Fruit fly (Drosophila melanogaster) whole organism, prepupa: Measurements from ENCODE around the gene vsg.

ENCODE experiments used
- CG10631 ChIP-seq: fragments of 200-800 bp; sonication (Bioruptor generic); optimal IDR thresholded peaks from 2 replicates; lab custom pipeline; 2016; ENCODE audit warnings: missing biosample characterization, missing genetic modification characterization
- CG11294 ChIP-seq: fragments of 200-800 bp; sonication (Bioruptor generic); IDR thresholded peaks from 2 replicates; pipeline ENCODE4 v1.3.6; 2022; ENCODE audit warnings: missing biosample characterization, missing genetic modification characterization
- CG11762 ChIP-seq: fragments of 200-800 bp; sonication (Bioruptor generic); optimal IDR thresholded peaks from 3 replicates; lab custom pipeline; 2016; ENCODE audit warnings: missing biosample characterization, missing genetic modification characterization; ENCODE audit not compliant: insufficient read depth
- CG15336 ChIP-seq: fragments of 200-800 bp; sonication (Bioruptor generic); IDR thresholded peaks from 2 replicates; pipeline ENCODE4 v1.3.6; 2022; ENCODE audit warnings: missing biosample characterization, missing genetic modification characterization
- CG1621 ChIP-seq: fragments of 200-800 bp; sonication (Bioruptor generic); optimal IDR thresholded peaks from 3 replicates; lab custom pipeline; 2018; ENCODE audit warnings: missing biosample characterization, mild to moderate bottlenecking, missing genetic modification characterization
- CG31627 ChIP-seq: fragments of 200-800 bp; sonication (Bioruptor generic); optimal IDR thresholded peaks from 3 replicates; lab custom pipeline; 2016; ENCODE audit warnings: missing biosample characterization, missing genetic modification characterization
- CG32006 ChIP-seq: fragments of 200-800 bp; sonication (Bioruptor generic); optimal IDR thresholded peaks from 3 replicates; lab custom pipeline; 2017; ENCODE audit warnings: missing biosample characterization, mild to moderate bottlenecking, missing genetic modification characterization
- CG3919 ChIP-seq: fragments of 200-800 bp; sonication (Bioruptor generic); optimal IDR thresholded peaks from 3 replicates; lab custom pipeline; 2016; ENCODE audit warnings: missing biosample characterization, missing genetic modification characterization
- CG4318 ChIP-seq: fragments of 200-800 bp; sonication (Bioruptor generic); optimal IDR thresholded peaks from 3 replicates; lab custom pipeline; 2017; ENCODE audit warnings: missing biosample characterization, mild to moderate bottlenecking, missing genetic modification characterization
- CG6163 ChIP-seq: fragments of 200-800 bp; sonication (Bioruptor generic); IDR thresholded peaks from 3 replicates; pipeline ENCODE4 v1.3.6; 2022; ENCODE audit warnings: missing biosample characterization, missing genetic modification characterization
- CG6276 ChIP-seq: fragments of 200-800 bp; sonication (Bioruptor generic); optimal IDR thresholded peaks from 2 replicates; lab custom pipeline; 2017; ENCODE audit warnings: missing biosample characterization, mild to moderate bottlenecking, missing genetic modification characterization
- CG6792 ChIP-seq: fragments of 200-800 bp; sonication (Bioruptor generic); optimal IDR thresholded peaks from 3 replicates; lab custom pipeline; 2016; ENCODE audit warnings: missing biosample characterization, missing genetic modification characterization
- CG6854 ChIP-seq: fragments of 200-800 bp; sonication (Bioruptor generic); optimal IDR thresholded peaks from 2 replicates; lab custom pipeline; 2017; ENCODE audit warnings: missing biosample characterization, mild to moderate bottlenecking, missing genetic modification characterization
- CG8119 ChIP-seq: fragments of 200-800 bp; sonication (Bioruptor generic); IDR thresholded peaks from 3 replicates; pipeline ENCODE4 v1.3.6; 2022; ENCODE audit warnings: missing biosample characterization, missing genetic modification characterization
- CG8632 ChIP-seq: fragments of 200-800 bp; sonication (Bioruptor generic); optimal IDR thresholded peaks from 3 replicates; lab custom pipeline; 2016; ENCODE audit warnings: missing biosample characterization, missing genetic modification characterization
- Eip75B ChIP-seq: fragments of 200-800 bp; sonication (Bioruptor generic); optimal IDR thresholded peaks from 3 replicates; lab custom pipeline; 2016; ENCODE audit warnings: missing biosample characterization, missing genetic modification characterization
- Eip78C ChIP-seq: fragments of 200-800 bp; sonication (Bioruptor generic); peaks from one replicate; lab custom pipeline; 2016; ENCODE audit warnings: missing biosample characterization, missing genetic modification characterization
- Eip93F ChIP-seq: fragments of 200-800 bp; sonication (Bioruptor generic); optimal IDR thresholded peaks from 2 replicates; lab custom pipeline; 2016; ENCODE audit warnings: missing biosample characterization, mild to moderate bottlenecking, missing genetic modification characterization
- Ets21C ChIP-seq: fragments of 200-800 bp; sonication (Bioruptor generic); optimal IDR thresholded peaks from 3 replicates; lab custom pipeline; 2016; ENCODE audit warnings: missing biosample characterization, missing genetic modification characterization
- Hr39 ChIP-seq: fragments of 200-800 bp; sonication (Bioruptor generic); optimal IDR thresholded peaks from 2 replicates; lab custom pipeline; 2016; ENCODE audit warnings: missing biosample characterization, missing genetic modification characterization
- Hr4 ChIP-seq: fragments of 200-800 bp; sonication (Bioruptor generic); optimal IDR thresholded peaks from 3 replicates; lab custom pipeline; 2016; ENCODE audit warnings: missing biosample characterization, missing genetic modification characterization
- Lpt ChIP-seq: fragments of 200-800 bp; sonication (Bioruptor generic); optimal IDR thresholded peaks from 3 replicates; lab custom pipeline; 2016; ENCODE audit warnings: missing biosample characterization, missing genetic modification characterization
- Met ChIP-seq: fragments of 200-800 bp; sonication (Bioruptor generic); optimal IDR thresholded peaks from 3 replicates; lab custom pipeline; 2016; ENCODE audit warnings: missing biosample characterization, missing genetic modification characterization
- OdsH ChIP-seq: fragments of 200-800 bp; sonication (Bioruptor generic); optimal IDR thresholded peaks from 3 replicates; lab custom pipeline; 2016; ENCODE audit warnings: missing biosample characterization, missing genetic modification characterization
- Smox ChIP-seq: fragments of 200-800 bp; sonication (Bioruptor generic); optimal IDR thresholded peaks from 3 replicates; lab custom pipeline; 2016; ENCODE audit warnings: missing biosample characterization, missing genetic modification characterization
- Sox102F ChIP-seq: fragments of 200-800 bp; sonication (Bioruptor generic); optimal IDR thresholded peaks from 2 replicates; lab custom pipeline; 2016; ENCODE audit warnings: missing biosample characterization, mild to moderate bottlenecking, missing genetic modification characterization
- Sox14 ChIP-seq: fragments of 200-800 bp; sonication (Bioruptor generic); optimal IDR thresholded peaks from 3 replicates; lab custom pipeline; 2016; ENCODE audit warnings: missing biosample characterization, missing genetic modification characterization
- achi ChIP-seq: fragments of 200-800 bp; sonication (Bioruptor generic); optimal IDR thresholded peaks from 3 replicates; lab custom pipeline; 2016; ENCODE audit warnings: missing biosample characterization, missing genetic modification characterization
- acj6 ChIP-seq: fragments of 200-800 bp; sonication (Bioruptor generic); optimal IDR thresholded peaks from 3 replicates; lab custom pipeline; 2016; ENCODE audit warnings: missing biosample characterization, missing genetic modification characterization
- dsx ChIP-seq: fragments of 200-800 bp; optimal IDR thresholded peaks from 3 replicates; lab custom pipeline; 2019; ENCODE audit warnings: missing biosample characterization, mild to moderate bottlenecking, missing genetic modification characterization, moderate library complexity; ENCODE audit not compliant: poor library complexity, severe bottlenecking
- eg ChIP-seq: fragments of 200-800 bp; sonication (Bioruptor generic); IDR thresholded peaks from 3 replicates; pipeline ENCODE4 v1.3.6; 2022; ENCODE audit warnings: missing biosample characterization, missing genetic modification characterization
- esn ChIP-seq: fragments of 200-800 bp; sonication (Bioruptor generic); optimal IDR thresholded peaks from 2 replicates; lab custom pipeline; 2016; ENCODE audit warnings: missing biosample characterization, mild to moderate bottlenecking, missing genetic modification characterization, moderate library complexity
- fd59A ChIP-seq: fragments of 200-800 bp; sonication (Bioruptor generic); optimal IDR thresholded peaks from 2 replicates; lab custom pipeline; 2017; ENCODE audit warnings: missing biosample characterization, mild to moderate bottlenecking, missing genetic modification characterization, missing genetic modification reagents
- fkh ChIP-seq: fragments of 200-800 bp; sonication (Bioruptor generic); optimal IDR thresholded peaks from 3 replicates; lab custom pipeline; 2017; ENCODE audit warnings: missing biosample characterization, mild to moderate bottlenecking, missing genetic modification characterization, moderate library complexity
- lz ChIP-seq: fragments of 200-800 bp; sonication (Bioruptor generic); optimal IDR thresholded peaks from 3 replicates; lab custom pipeline; 2016; ENCODE audit warnings: missing biosample characterization, missing genetic modification characterization
- pdm3 ChIP-seq: fragments of 200-800 bp; sonication (Bioruptor generic); optimal IDR thresholded peaks from 3 replicates; lab custom pipeline; 2016; ENCODE audit warnings: missing biosample characterization, missing genetic modification characterization
- salr ChIP-seq, 2 experiments: fragments of 200-800 bp; sonication (Bioruptor generic); optimal IDR thresholded peaks; 3 replicates each; lab custom pipeline; 2016 to 2018; ENCODE audit warnings: missing biosample characterization in 2 of 2, missing genetic modification characterization in 2 of 2, mild to moderate bottlenecking in 1 of 2
- spab ChIP-seq: fragments of 200-800 bp; sonication (Bioruptor generic); optimal IDR thresholded peaks from 2 replicates; lab custom pipeline; 2017; ENCODE audit warnings: missing biosample characterization, mild to moderate bottlenecking, missing genetic modification characterization, missing genetic modification reagents
- ss ChIP-seq, 2 experiments: fragments of 200-800 bp; sonication (Bioruptor generic); optimal IDR thresholded peaks; 2 replicates in 1 of 2; 3 replicates in 1 of 2; lab custom pipeline; 2017 to 2018; ENCODE audit warnings: mild to moderate bottlenecking in 2 of 2, missing biosample characterization in 2 of 2, missing genetic modification characterization in 2 of 2, moderate library complexity in 1 of 2
- svp ChIP-seq: fragments of 200-800 bp; sonication (Bioruptor generic); peaks from one replicate; lab custom pipeline; 2016; ENCODE audit warnings: missing biosample characterization, missing genetic modification characterization
- topi ChIP-seq: fragments of 200-800 bp; sonication (Bioruptor generic); optimal IDR thresholded peaks from 3 replicates; lab custom pipeline; 2016; ENCODE audit warnings: missing biosample characterization, missing genetic modification characterization
- vri ChIP-seq: fragments of 200-800 bp; sonication (Bioruptor generic); optimal IDR thresholded peaks from 3 replicates; lab custom pipeline; 2016; ENCODE audit warnings: missing biosample characterization, mild to moderate bottlenecking, missing genetic modification characterization

Gene vsg

dm6 chr3L:9762036-9762597 lies 48.0 kb downstream of the vsg start (continued):
- TF ChIP-seq Hr39 (GFP tag; lab: Kevin White, UChicago) = no peak
- TF ChIP-seq salr (GFP tag; optimal IDR thresholded peaks at IDR 0.05; lab: Kevin White, UChicago) = no peak
- no peak for TF ChIP-seq fd59A (GFP tag; lab: Kevin White, UChicago)
- peak; percentile 14 for TF ChIP-seq Sox14
- TF ChIP-seq CG6276 (GFP tag; lab: Kevin White, UChicago) = peak; percentile 75
- peak; percentile 2 for TF ChIP-seq Sox102F (GFP tag; lab: Kevin White, UChicago)
- peak; percentile 85 for TF ChIP-seq fkh (GFP tag; lab: Kevin White, UChicago)
- TF ChIP-seq, all 60 proteins: peak for 15

- no peak for TF ChIP-seq Hr39 (GFP tag; lab: Kevin White, UChicago)
- TF ChIP-seq CG6163 (GFP tag; lab: Robert Waterston, UW) = peak; percentile 71; the same call in 2 of the 3 replicates
- TF ChIP-seq CG6854 = peak; percentile 57
- TF ChIP-seq CG8632 (GFP tag; lab: Kevin White, UChicago) = no peak
- peak; percentile 60 for TF ChIP-seq svp (GFP tag; lab: Kevin White, UChicago)
- peak; percentile 47 for TF ChIP-seq Sox102F (GFP tag; lab: Kevin White, UChicago)
- no peak for TF ChIP-seq CG15336 (GFP tag; lab: Robert Waterston, UW)
- no peak for TF ChIP-seq salr (GFP tag; optimal IDR thresholded peaks at IDR 0.05; lab: Kevin White, UChicago)
- no peak for TF ChIP-seq eg (GFP tag; lab: Robert Waterston, UW)
- TF ChIP-seq Eip75B (GFP tag; lab: Kevin White, UChicago) = peak; percentile 2
- 0 out of 3 replicates have a peak, but pooled peaks have one; percentile 21 for TF ChIP-seq CG8119 (GFP tag; lab: Robert Waterston, UW)
- peak in 1 of 2 experiments; percentile 67 for TF ChIP-seq ss (GFP tag; optimal IDR thresholded peaks at IDR 0.05; lab: Kevin White, UChicago)
- TF ChIP-seq CG3919 (GFP tag; lab: Kevin White, UChicago) = peak; percentile 15
- TF ChIP-seq vri (GFP tag; lab: Kevin White, UChicago) = peak; percentile 70
- peak; percentile 82 for TF ChIP-seq CG1621 (tag; lab: Kevin White, UChicago)
- TF ChIP-seq Eip93F (GFP tag; lab: Kevin White, UChicago) = no peak
- TF ChIP-seq dsx (GFP tag; lab: Kevin White, UChicago) = peak; percentile 52
- TF ChIP-seq topi (GFP tag; lab: Kevin White, UChicago) = peak; percentile 21
- peak; percentile 34 for TF ChIP-seq esn (GFP tag; lab: Kevin White, UChicago)
- peak; percentile 69 for TF ChIP-seq Eip78C (GFP tag; lab: Kevin White, UChicago)
These were observed 49.3 kb downstream of the vsg start, which contains the start of gene Ae2 for dm6 chr3L:9763389-9763917. Gene Ae2 (plus strand): TSS chr3L:9763544.

- TF ChIP-seq CG6792 (GFP tag; lab: Kevin White, UChicago) = no peak
- TF ChIP-seq CG3919 (GFP tag; lab: Kevin White, UChicago) = peak; percentile 12
- no peak for TF ChIP-seq CG11762
- no peak for TF ChIP-seq Lpt
- peak; percentile 75 for TF ChIP-seq Eip78C (GFP tag; lab: Kevin White, UChicago)
- TF ChIP-seq CG31627 (GFP tag; lab: Kevin White, UChicago) = peak; percentile 9
- TF ChIP-seq dsx (GFP tag; lab: Kevin White, UChicago) = no peak
- TF ChIP-seq CG15336 (GFP tag; lab: Robert Waterston, UW) = no peak
- TF ChIP-seq spab = no peak
- TF ChIP-seq salr (GFP tag; optimal IDR thresholded peaks at IDR 0.05; lab: Kevin White, UChicago) = peak in 1 of 2 experiments; percentile 27
- peak; percentile 29 for TF ChIP-seq esn (GFP tag; lab: Kevin White, UChicago)
- peak; percentile 21 for TF ChIP-seq achi
- TF ChIP-seq CG6276 (GFP tag; lab: Kevin White, UChicago) = no peak
- TF ChIP-seq acj6 (GFP tag; lab: Kevin White, UChicago) = peak; percentile 32
- TF ChIP-seq pdm3 (GFP tag; lab: Kevin White, UChicago) = peak; percentile 29
- peak; percentile 38 for TF ChIP-seq Met (GFP tag; lab: Kevin White, UChicago)
- peak; percentile 57 for TF ChIP-seq svp (GFP tag; lab: Kevin White, UChicago)
- no peak for TF ChIP-seq CG8119 (GFP tag; lab: Robert Waterston, UW)
- no peak for TF ChIP-seq vri (GFP tag; lab: Kevin White, UChicago)
- no peak for TF ChIP-seq CG11294 (GFP tag; lab: Robert Waterston, UW)
- TF ChIP-seq Hr4 (GFP tag; lab: Kevin White, UChicago) = peak; percentile 42
- TF ChIP-seq topi (GFP tag; lab: Kevin White, UChicago) = peak; percentile 13
- no peak for TF ChIP-seq Hr39 (GFP tag; lab: Kevin White, UChicago)
- peak; percentile 3 for TF ChIP-seq CG4318 (GFP tag; lab: Kevin White, UChicago)
- TF ChIP-seq lz = peak; percentile 18
- TF ChIP-seq Ets21C (GFP tag; lab: Kevin White, UChicago) = peak; percentile 14
- peak; percentile 17 for TF ChIP-seq OdsH (GFP tag; lab: Kevin White, UChicago)
- peak; percentile 2 for TF ChIP-seq Smox (GFP tag; lab: Kevin White, UChicago)
- no peak for TF ChIP-seq fkh (GFP tag; lab: Kevin White, UChicago)
- peak; percentile 28 for TF ChIP-seq CG10631 (GFP tag; lab: Kevin White, UChicago)
- TF ChIP-seq CG32006 = peak; percentile 43
These were observed 50.2 kb downstream of the vsg start for dm6 chr3L:9764307-9764706.
